Fruit fly (Drosophila melanogaster) whole organism, embryonic: ENCODE results near the gene CG8419.

Experiments used
- ATbp ChIP-seq: fragments of 200-800 bp; sonication (Bioruptor generic); optimal IDR thresholded peaks from 2 replicates; lab custom pipeline; 2017; ENCODE audit warnings: missing biosample characterization, mild to moderate bottlenecking, missing genetic modification characterization, missing genetic modification reagents
- B-H1 ChIP-seq: fragments of 200-800 bp; sonication (Bioruptor generic); IDR thresholded peaks from 3 replicates; pipeline ENCODE4 v1.3.6; 2022; ENCODE audit warnings: missing biosample characterization, missing genetic modification characterization
- C15 ChIP-seq: fragments of 200-800 bp; sonication (Bioruptor generic); IDR thresholded peaks from 3 replicates; pipeline ENCODE4 v1.3.6; 2022; ENCODE audit warnings: missing biosample characterization, missing genetic modification characterization
- CG10209 ChIP-seq: fragments of 200-800 bp; sonication (Bioruptor generic); optimal IDR thresholded peaks from 3 replicates; lab custom pipeline; 2017; ENCODE audit warnings: missing biosample characterization, mild to moderate bottlenecking, missing genetic modification characterization, missing genetic modification reagents
- CG10543 ChIP-seq: fragments of 200-800 bp; sonication (Bioruptor generic); optimal IDR thresholded peaks from 3 replicates; lab custom pipeline; 2017; ENCODE audit warnings: missing biosample characterization, mild to moderate bottlenecking, missing genetic modification characterization, moderate library complexity
- CG10979 ChIP-seq: fragments of 200-800 bp; sonication (Bioruptor generic); optimal IDR thresholded peaks from 2 replicates; lab custom pipeline; 2018; ENCODE audit warnings: missing biosample characterization, mild to moderate bottlenecking, missing genetic modification characterization, moderate library complexity
- CG11456 ChIP-seq: fragments of 200-800 bp; sonication (Bioruptor generic); IDR thresholded peaks from 3 replicates; pipeline ENCODE4 v1.3.6; 2022; ENCODE audit warnings: missing biosample characterization, missing genetic modification characterization
- CG13123 ChIP-seq: fragments of 200-800 bp; sonication (Bioruptor generic); optimal IDR thresholded peaks from 2 replicates; lab custom pipeline; 2016; ENCODE audit warnings: missing biosample characterization, missing genetic modification characterization
- CG1647 ChIP-seq: fragments of 200-800 bp; sonication (Bioruptor generic); optimal IDR thresholded peaks from 3 replicates; lab custom pipeline; 2016; ENCODE audit warnings: missing biosample characterization, missing genetic modification characterization
- CG16815 ChIP-seq: fragments of 200-800 bp; sonication (Bioruptor generic); optimal IDR thresholded peaks from 3 replicates; lab custom pipeline; 2017; ENCODE audit warnings: missing biosample characterization, mild to moderate bottlenecking, missing genetic modification characterization
- CG1792 ChIP-seq: fragments of 200-800 bp; sonication (Bioruptor generic); optimal IDR thresholded peaks from 2 replicates; lab custom pipeline; 2016; ENCODE audit warnings: missing biosample characterization, missing genetic modification characterization
- CG18011 ChIP-seq: fragments of 200-800 bp; sonication (Bioruptor generic); optimal IDR thresholded peaks from 2 replicates; lab custom pipeline; 2017; ENCODE audit warnings: missing biosample characterization, missing genetic modification characterization, mild to moderate bottlenecking, moderate library complexity, missing genotype
- CG2116 ChIP-seq: fragments of 200-800 bp; sonication (Bioruptor generic); optimal IDR thresholded peaks from 3 replicates; lab custom pipeline; 2018; ENCODE audit warnings: missing biosample characterization, mild to moderate bottlenecking, missing genetic modification characterization
- CG3281 ChIP-seq: fragments of 200-800 bp; sonication (Bioruptor generic); optimal IDR thresholded peaks from 3 replicates; lab custom pipeline; 2017; ENCODE audit warnings: missing biosample characterization, mild to moderate bottlenecking, missing genetic modification characterization
- CG33557 ChIP-seq: fragments of 200-800 bp; sonication (Bioruptor generic); optimal IDR thresholded peaks from 2 replicates; lab custom pipeline; 2019; ENCODE audit warnings: missing biosample characterization, mild to moderate bottlenecking, missing genetic modification characterization, moderate library complexity
- CG34376 ChIP-seq: fragments of 200-800 bp; sonication (Bioruptor generic); optimal IDR thresholded peaks from 2 replicates; lab custom pipeline; 2018; ENCODE audit warnings: missing biosample characterization, mild to moderate bottlenecking, missing genetic modification characterization
- CG42726 ChIP-seq: fragments of 200-800 bp; sonication (Bioruptor generic); IDR thresholded peaks from 2 replicates; pipeline ENCODE4 v1.3.6; 2022; ENCODE audit warnings: missing biosample characterization, missing genetic modification characterization; ENCODE audit not compliant: partially characterized antibody
- CG4328 ChIP-seq: fragments of 200-800 bp; sonication (Bioruptor generic); optimal IDR thresholded peaks from 3 replicates; lab custom pipeline; 2017; ENCODE audit warnings: missing biosample characterization, missing genetic modification reagents, missing genetic modification characterization
- CG6175 ChIP-seq: fragments of 200-800 bp; sonication (Bioruptor generic); IDR thresholded peaks from 3 replicates; pipeline ENCODE4 v1.3.6; 2022; ENCODE audit warnings: missing biosample characterization, missing genetic modification characterization
- CG6654 ChIP-seq: fragments of 200-800 bp; sonication (Bioruptor generic); optimal IDR thresholded peaks from 2 replicates; lab custom pipeline; 2017; ENCODE audit warnings: missing biosample characterization, mild to moderate bottlenecking, missing genetic modification characterization
- CG6813 ChIP-seq: fragments of 200-800 bp; sonication (Bioruptor generic); optimal IDR thresholded peaks from 2 replicates; lab custom pipeline; 2017; ENCODE audit warnings: missing biosample characterization, missing genetic modification characterization, mild to moderate bottlenecking, moderate library complexity, missing genetic modification reagents
- CG8478 ChIP-seq: fragments of >200 bp; optimal IDR thresholded peaks from 2 replicates; lab custom pipeline; 2018
- CG9215 ChIP-seq: fragments of 200-800 bp; sonication (Bioruptor generic); IDR thresholded peaks from 2 replicates; pipeline ENCODE4 v1.3.6; 2022; ENCODE audit warnings: missing biosample characterization, missing genetic modification characterization
- CG9876 ChIP-seq: fragments of 200-800 bp; sonication (Bioruptor generic); optimal IDR thresholded peaks from 2 replicates; lab custom pipeline; 2016; ENCODE audit warnings: missing biosample characterization, missing genetic modification characterization
- Eip74EF ChIP-seq, 2 experiments: fragments of 200-800 bp in 1 of 2; fragments of >200 bp in 1 of 2; sonication (Bioruptor generic) in 1 of 2; optimal IDR thresholded peaks; 2 replicates each; lab custom pipeline; 2017 to 2019; ENCODE audit warnings: missing biosample characterization in 2 of 2, missing genetic modification characterization in 2 of 2, mild to moderate bottlenecking in 1 of 2, moderate library complexity in 1 of 2
- Fer1 ChIP-seq: fragments of 200-800 bp; sonication (Bioruptor generic); optimal IDR thresholded peaks from 2 replicates; lab custom pipeline; 2017; ENCODE audit warnings: missing biosample characterization, mild to moderate bottlenecking, missing genetic modification characterization
- Gug ChIP-seq: fragments of 200-800 bp; sonication (Bioruptor generic); IDR thresholded peaks from 4 replicates; pipeline ENCODE4 v1.3.6; 2022; ENCODE audit warnings: missing biosample characterization, missing genetic modification characterization
- Hmx ChIP-seq: fragments of 200-800 bp; sonication (Bioruptor generic); optimal IDR thresholded peaks from 2 replicates; lab custom pipeline; 2016; ENCODE audit warnings: missing biosample characterization, missing genetic modification characterization
- Hsf ChIP-seq: fragments of 200-800 bp; sonication (Bioruptor generic); optimal IDR thresholded peaks from 3 replicates; lab custom pipeline; 2016; ENCODE audit warnings: missing biosample characterization, missing genetic modification characterization
- Mad ChIP-seq: fragments of 200-800 bp; sonication (Bioruptor generic); optimal IDR thresholded peaks from 2 replicates; lab custom pipeline; 2016; ENCODE audit warnings: missing biosample characterization, missing genetic modification characterization
- Max ChIP-seq: fragments of 200-800 bp; sonication (Bioruptor generic); optimal IDR thresholded peaks from 2 replicates; lab custom pipeline; 2016; ENCODE audit warnings: missing biosample characterization, mild to moderate bottlenecking, missing genetic modification characterization
- Poxn ChIP-seq: fragments of 200-800 bp; sonication (Bioruptor generic); IDR thresholded peaks from 2 replicates; pipeline ENCODE4 v1.3.6; 2022; ENCODE audit warnings: missing biosample characterization, missing genetic modification characterization
- Scr ChIP-seq: fragments of 200-800 bp; sonication (Bioruptor generic); IDR thresholded peaks from 2 replicates; pipeline ENCODE4 v1.3.6; 2022; ENCODE audit warnings: missing biosample characterization, missing genetic modification characterization; ENCODE audit not compliant: partially characterized antibody
- Side ChIP-seq: fragments of 200-800 bp; sonication (Bioruptor generic); optimal IDR thresholded peaks from 2 replicates; lab custom pipeline; 2016; ENCODE audit warnings: missing biosample characterization, missing genetic modification characterization
- Sox100B ChIP-seq: fragments of 200-800 bp; sonication (Bioruptor generic); optimal IDR thresholded peaks from 3 replicates; lab custom pipeline; 2018; ENCODE audit warnings: missing biosample characterization, mild to moderate bottlenecking, missing genetic modification characterization
- Usf ChIP-seq: fragments of 200-800 bp; sonication (Bioruptor generic); optimal IDR thresholded peaks from 2 replicates; lab custom pipeline; 2017; ENCODE audit warnings: missing genotype, missing biosample characterization, missing genetic modification characterization
- Xrp1 ChIP-seq: fragments of 200-800 bp; sonication (Bioruptor generic); IDR thresholded peaks from 2 replicates; pipeline ENCODE4 v1.3.6; 2022; ENCODE audit warnings: missing biosample characterization, missing genetic modification characterization
- YL-1 ChIP-seq: fragments of 200-800 bp; sonication (Bioruptor generic); optimal IDR thresholded peaks from 3 replicates; lab custom pipeline; 2017; ENCODE audit warnings: missing biosample characterization, mild to moderate bottlenecking, missing genetic modification characterization
- ab ChIP-seq: fragments of 200-800 bp; sonication (Bioruptor generic); optimal IDR thresholded peaks from 2 replicates; lab custom pipeline; 2016; ENCODE audit warnings: missing biosample characterization, missing genetic modification characterization
- ash1 ChIP-seq: fragments of 200-800 bp; sonication (Bioruptor generic); optimal IDR thresholded peaks from 2 replicates; lab custom pipeline; 2018; ENCODE audit warnings: missing biosample characterization, mild to moderate bottlenecking, missing genetic modification characterization
- cad ChIP-seq: fragments of >200 bp; optimal IDR thresholded peaks from 2 replicates; lab custom pipeline; 2017; ENCODE audit warnings: missing biosample characterization, missing genetic modification characterization
- emc ChIP-seq: fragments of 200-800 bp; sonication (Bioruptor generic); optimal IDR thresholded peaks from 2 replicates; lab custom pipeline; 2016; ENCODE audit warnings: missing biosample characterization, missing genetic modification characterization
- hkb ChIP-seq, 2 experiments: fragments of 200-800 bp in 1 of 2; fragments of >200 bp in 1 of 2; sonication (Bioruptor generic) in 1 of 2; IDR thresholded peaks in 1 of 2; optimal IDR thresholded peaks in 1 of 2; 2 replicates each; pipeline versions ENCODE4 v1.3.6 to Lab custom; 2017 to 2022; ENCODE audit warnings: missing biosample characterization in 1 of 2, missing genetic modification characterization in 1 of 2
- inv ChIP-seq: fragments of 200-800 bp; sonication (Bioruptor generic); IDR thresholded peaks from 2 replicates; pipeline ENCODE4 v1.3.6; 2022; ENCODE audit warnings: missing biosample characterization, missing genetic modification characterization; ENCODE audit not compliant: partially characterized antibody
- pnt ChIP-seq: fragments of 200-800 bp; sonication (Bioruptor generic); optimal IDR thresholded peaks from 3 replicates; lab custom pipeline; 2016; ENCODE audit warnings: missing biosample characterization, missing genetic modification characterization
- prd ChIP-seq, 3 experiments: fragments of >200 bp in 2 of 3; fragments of 200-800 bp in 1 of 3; sonication (Bioruptor generic) in 1 of 3; optimal IDR thresholded peaks in 2 of 3; IDR thresholded peaks in 1 of 3; 2 replicates in 2 of 3; 3 replicates in 1 of 3; pipeline versions ENCODE4 v1.3.6 to Lab custom; 2017 to 2022; ENCODE audit warnings: missing biosample characterization in 1 of 3, missing genetic modification characterization in 1 of 3
- ttk ChIP-seq: fragments of 200-800 bp; sonication (Bioruptor generic); IDR thresholded peaks from 2 replicates; pipeline ENCODE4 v2.1.2; 2022; ENCODE audit warnings: missing biosample characterization, missing genetic modification characterization
- zen ChIP-seq: fragments of 200-800 bp; sonication (Bioruptor generic); optimal IDR thresholded peaks from 3 replicates; lab custom pipeline; 2018; ENCODE audit warnings: missing biosample characterization, mild to moderate bottlenecking, missing genetic modification characterization, moderate library complexity
- zfh2 ChIP-seq: fragments of 200-800 bp; sonication (Bioruptor generic); optimal IDR thresholded peaks from 2 replicates; lab custom pipeline; 2016; ENCODE audit warnings: missing biosample characterization, missing genetic modification characterization

CG8419 gene

DNA sequence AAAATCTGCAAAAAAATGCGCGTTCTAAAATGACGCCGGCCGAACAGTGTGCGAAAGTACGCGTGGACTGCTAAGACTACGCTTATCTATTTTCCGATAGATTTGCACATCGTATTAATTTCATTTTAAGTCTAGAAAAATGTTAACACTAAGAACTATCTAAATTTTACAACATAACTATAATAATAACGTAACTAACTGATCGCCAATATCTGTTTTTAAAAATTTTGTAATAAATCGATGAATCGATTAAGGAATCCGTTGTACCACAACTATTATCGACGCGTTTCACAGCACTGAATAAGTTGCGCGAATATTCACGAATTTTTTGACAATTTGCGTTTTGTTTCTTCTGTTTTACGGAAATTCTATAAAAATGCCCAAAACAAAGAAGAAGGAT lies 5.1 kb downstream of the CG8419 start, which contains the start of gene Ssb-c31a (continued):
- TF ChIP-seq CG6175 (no peak), CG42726 (GFP tag; lab: Robert Waterston, UW) (no peak), zfh2 (GFP tag; lab: Kevin White, UChicago) (peak; percentile 68), CG34376 (peak; percentile 64), Gug (GFP tag; lab: Robert Waterston, UW) (no peak), ash1 (GFP tag; lab: Kevin White, UChicago) (no peak), pnt (GFP tag; lab: Kevin White, UChicago) (no peak), ttk (GFP tag; lab: Robert Waterston, UW) (0 out of 2 replicates have a peak, but pooled peaks have one; percentile 43), Xrp1 (GFP tag; lab: Robert Waterston, UW) (peak; percentile 57), CG18011 (GFP tag; lab: Kevin White, UChicago) (peak; percentile 20), CG6813 (no peak), ab (GFP tag; lab: Kevin White, UChicago) (no peak), CG10979 (tag; lab: Kevin White, UChicago) (peak; percentile 32), B-H1 (GFP tag; lab: Robert Waterston, UW) (no peak), CG2116 (GFP tag; lab: Kevin White, UChicago) (peak; percentile 79), Side (peak; percentile 48), CG1647 (GFP tag; lab: Kevin White, UChicago) (peak; percentile 44), zen (tag; lab: Kevin White, UChicago) (peak; percentile 44), CG1792 (peak; percentile 55), Hsf (GFP tag; lab: Kevin White, UChicago) (peak; percentile 62), Eip74EF (GFP tag; optimal IDR thresholded peaks at IDR 0.05; lab: Kevin White, UChicago) (no peak), CG10543 (peak; percentile 51), Poxn (GFP tag; lab: Robert Waterston, UW) (no peak), ATbp (GFP tag; lab: Kevin White, UChicago) (no peak), Fer1 (GFP tag; lab: Kevin White, UChicago) (peak; percentile 58), prd (optimal IDR thresholded peaks at IDR 0.05; lab: Kevin White, UChicago) (no peak), prd (GFP tag; IDR thresholded peaks at IDR 0.05; lab: Robert Waterston, UW) (peak; percentile 31; the same call in 1 of the 3 replicates), Usf (GFP tag; lab: Kevin White, UChicago) (no peak), CG11456 (GFP tag; lab: Robert Waterston, UW) (no peak), cad (GFP tag; lab: Kevin White, UChicago) (no peak), CG6654 (GFP tag; lab: Kevin White, UChicago) (no peak), CG33557 (peak; percentile 44), CG10209 (GFP tag; lab: Kevin White, UChicago) (peak; percentile 40), hkb (optimal IDR thresholded peaks at IDR 0.05; lab: Kevin White, UChicago) (no peak), hkb (GFP tag; IDR thresholded peaks at IDR 0.05; lab: Robert Waterston, UW) (0 out of 2 replicates have a peak, but pooled peaks have one; percentile 34), CG4328 (GFP tag; lab: Kevin White, UChicago) (peak; percentile 59)

DNA sequence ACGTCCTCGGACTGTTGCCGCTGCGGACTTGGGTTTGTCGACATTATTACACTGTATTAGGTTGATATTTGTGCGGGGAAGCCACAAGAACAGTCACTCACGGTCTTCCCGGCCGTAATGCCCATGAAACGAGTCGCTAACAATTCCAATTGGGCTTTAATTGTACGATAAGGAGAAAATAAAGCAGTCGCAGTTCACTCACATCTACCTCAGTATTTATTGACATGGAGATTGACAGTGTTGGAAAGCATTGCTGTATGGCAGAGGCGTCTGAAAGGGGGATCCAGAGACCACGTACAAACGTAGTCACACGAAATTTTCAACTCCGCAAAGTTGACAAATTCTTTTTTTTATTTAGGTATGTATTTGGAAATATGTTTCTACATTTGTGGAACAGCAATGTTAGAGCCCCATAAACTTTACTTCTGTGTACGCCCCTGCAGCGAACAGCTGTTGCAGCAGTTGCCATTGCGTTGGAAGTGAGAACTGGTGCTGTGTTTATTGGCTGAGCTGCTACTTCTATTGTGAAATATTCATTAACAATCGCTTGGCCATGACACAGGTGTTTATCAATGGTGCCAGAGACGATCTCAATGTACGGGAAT lies 6.8 kb downstream of the CG8419 start, which contains the start of the genes CG8372 and CG8360:
Gene CG8372 (minus strand): TSS at position 237 of the 605 bp plus-strand sequence.
Gene CG8360 (plus strand): TSS at position 294 of the 605 bp plus-strand sequence.
- TF ChIP-seq CG9876 (GFP tag; lab: Kevin White, UChicago) (peak; percentile 99), YL-1 (peak; percentile 99), Hmx (GFP tag; lab: Kevin White, UChicago) (peak; percentile 97), CG9215 (GFP tag; lab: Robert Waterston, UW) (peak; percentile 97), CG16815 (GFP tag; lab: Kevin White, UChicago) (peak; percentile 98), emc (GFP tag; lab: Kevin White, UChicago) (peak; percentile 98), CG3281 (GFP tag; lab: Kevin White, UChicago) (peak; percentile 98), CG13123 (GFP tag; lab: Kevin White, UChicago) (peak; percentile 98), CG8478 (lab: Kevin White, UChicago) (no peak), C15 (GFP tag; lab: Robert Waterston, UW) (peak; percentile 97), Max (peak; percentile 99), Mad (GFP tag; lab: Kevin White, UChicago) (peak; percentile 99), inv (GFP tag; lab: Robert Waterston, UW) (peak; percentile 46; the same call in 1 of the 2 replicates), Scr (GFP tag; lab: Robert Waterston, UW) (peak; percentile 49), Sox100B (peak; percentile 96), CG10543 (peak; percentile 98)
